Worm (Caenorhabditis elegans): ENCODE measurements around the gene srt-70.

ce11 chrV:5233777-5234176, 25.6 kb downstream of the srt-70 start, which contains the start of gene cest-32:
- TF ChIP-seq cog-1 (tag; optimal IDR thresholded peaks at IDR 0.05) = no peak
- no peak for TF ChIP-seq ztf-23 (GFP tag; IDR thresholded peaks at IDR 0.05)
- TF ChIP-seq klf-2 (GFP tag; conservative IDR thresholded peaks at IDR 0.05) = no peak
- no peak for TF ChIP-seq ref-1 (GFP tag; conservative IDR thresholded peaks at IDR 0.05)
- TF ChIP-seq flt-1 (GFP tag; IDR thresholded peaks at IDR 0.05) = no peak
- no peak for TF ChIP-seq tab-1 (GFP tag; IDR thresholded peaks at IDR 0.05)
- no peak for TF ChIP-seq med-1 (GFP tag; optimal IDR thresholded peaks at IDR 0.05; ENCODE audit: insufficient read depth)
- TF ChIP-seq T22C8.4 (GFP tag; IDR thresholded peaks at IDR 0.05) = no peak
- no peak for TF ChIP-seq ztf-29 (GFP tag; IDR thresholded peaks at IDR 0.05)
